Worm (Caenorhabditis elegans): ENCODE results near the gene W05B10.6.

- TF ChIP-seq nhr-25 (tag; optimal IDR thresholded peaks at IDR 0.05; ENCODE audit: borderline replicate concordance, insufficient read depth): no peak
- TF ChIP-seq ces-1 (GFP tag; optimal IDR thresholded peaks at IDR 0.05): no peak
- TF ChIP-seq R02D3.7 (tag; optimal IDR thresholded peaks at IDR 0.05): no peak
- no peak for TF ChIP-seq ztf-11 (tag; optimal IDR thresholded peaks at IDR 0.05)
- TF ChIP-seq zfp-3 (GFP tag; conservative IDR thresholded peaks at IDR 0.05): no peak
- no peak for TF ChIP-seq jun-1 (tag; optimal IDR thresholded peaks at IDR 0.05)
- TF ChIP-seq unc-62 (GFP tag; optimal IDR thresholded peaks at IDR 0.05 in 1 of 2): no peak
- TF ChIP-seq unc-62 (tag; optimal IDR thresholded peaks at IDR 0.05): no peak
Observed at ce11 chrV:12683205-12683604, 25.2 kb upstream of the W05B10.6 start.
